Fruit fly (Drosophila melanogaster): ENCODE data around the gene Npc2c.

- TF ChIP-seq achi (GFP tag; optimal IDR thresholded peaks at IDR 0.05) (no peak), CG11762 (GFP tag; optimal IDR thresholded peaks at IDR 0.05; ENCODE audit: insufficient read depth) (no peak), CG8119 (GFP tag; IDR thresholded peaks at IDR 0.05) (no peak), CG8632 (GFP tag; optimal IDR thresholded peaks at IDR 0.05) (no peak), Eip75B (GFP tag; optimal IDR thresholded peaks at IDR 0.05) (no peak), Blimp-1 (GFP tag; optimal IDR thresholded peaks at IDR 0.05) (no peak), salr (GFP tag; optimal IDR thresholded peaks at IDR 0.05) (no peak), fd85E (GFP tag; optimal IDR thresholded peaks at IDR 0.05) (no peak), cyc (GFP tag; optimal IDR thresholded peaks at IDR 0.05) (no peak), CG6854 (GFP tag; optimal IDR thresholded peaks at IDR 0.05) (no peak), CG11294 (GFP tag; IDR thresholded peaks at IDR 0.05) (no peak), Sox102F (GFP tag; optimal IDR thresholded peaks at IDR 0.05) (no peak), OdsH (GFP tag; optimal IDR thresholded peaks at IDR 0.05) (no peak), CG3919 (GFP tag; optimal IDR thresholded peaks at IDR 0.05) (no peak)
Measured at dm6 chr3R:10067605-10068004, 7.6 kb downstream of the Npc2c start, which contains the start of gene CG33784.
